Fruit fly (Drosophila melanogaster): ENCODE data around the gene CG7772.

The CG7772 gene

DNA sequence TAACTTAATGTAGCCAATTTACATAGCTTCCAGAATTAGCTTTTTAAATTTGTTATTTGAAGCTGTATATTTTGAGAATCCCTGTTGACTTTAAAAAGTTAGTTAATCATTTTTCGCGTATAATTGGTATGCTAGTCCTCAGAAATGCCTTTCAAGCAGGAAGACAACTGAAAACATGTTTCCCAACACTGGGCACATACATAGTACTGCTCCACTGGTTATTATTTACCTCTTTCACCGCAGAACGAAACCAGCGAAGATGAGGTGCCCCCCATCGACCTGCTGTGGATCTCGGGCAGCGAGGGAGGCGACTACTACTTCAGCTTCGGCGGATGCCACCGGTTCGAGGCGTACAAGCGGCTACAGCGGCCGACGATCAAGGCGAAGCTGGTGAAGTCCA, 49.3 kb downstream of the CG7772 start (continued):
- no peak for TF ChIP-seq eve (GFP tag; optimal IDR thresholded peaks at IDR 0.05)
- no peak for TF ChIP-seq Scr (GFP tag; IDR thresholded peaks at IDR 0.05; ENCODE audit: partially characterized antibody)
- no peak for TF ChIP-seq Ets65A (GFP tag)
- TF ChIP-seq Dip3 (GFP tag; optimal IDR thresholded peaks at IDR 0.05), result no peak
- TF ChIP-seq dati (GFP tag; IDR thresholded peaks at IDR 0.05), result no peak
- TF ChIP-seq usp (GFP tag; optimal IDR thresholded peaks at IDR 0.05), result no peak
- TF ChIP-seq Poxn (GFP tag; IDR thresholded peaks at IDR 0.05), result no peak
- peak; percentile 55 for TF ChIP-seq CG10267 (tag; optimal IDR thresholded peaks at IDR 0.05)

DNA sequence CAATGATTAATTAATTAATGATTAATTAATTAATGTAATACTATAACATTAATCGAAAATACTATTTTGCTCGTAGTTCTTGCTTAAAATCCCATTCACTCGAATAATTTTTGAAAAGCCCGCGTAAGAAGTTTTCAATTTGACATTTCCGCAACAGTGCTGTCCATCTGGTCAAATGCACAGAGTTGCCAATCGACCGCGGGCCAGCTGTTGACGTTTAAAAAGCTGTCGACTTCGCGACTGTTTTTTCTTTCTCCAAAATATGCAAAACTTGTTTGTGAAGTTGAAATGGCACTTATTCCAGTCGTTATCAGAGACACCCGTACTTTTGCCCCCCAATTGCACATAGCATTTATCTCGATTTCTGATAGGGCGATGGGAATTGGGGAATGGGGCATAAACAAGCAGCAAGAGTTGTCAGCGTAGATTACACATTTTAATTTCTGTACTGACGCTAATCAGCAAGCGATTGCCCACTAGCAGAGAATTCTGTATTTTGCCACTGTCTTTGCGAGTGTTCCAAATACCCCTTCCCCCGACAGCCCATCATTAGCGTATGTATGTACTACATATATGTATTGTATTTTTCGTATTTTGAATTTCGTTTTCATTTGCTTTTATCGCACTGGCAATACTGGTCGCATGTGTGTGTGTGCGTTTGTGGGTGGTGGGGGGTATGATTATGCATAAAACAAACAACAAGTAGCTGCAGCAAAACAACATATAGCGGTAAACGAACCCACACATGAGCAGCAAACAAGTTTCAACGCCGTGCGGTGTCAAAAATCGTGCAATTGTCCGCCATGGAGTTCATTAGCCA, 50.4 kb downstream of the CG7772 start, which contains the start of gene Srx:
Gene Srx, plus strand, starts transcription at position 517 of the 820 bp plus-strand sequence.
- TF ChIP-seq ATbp (GFP tag; optimal IDR thresholded peaks at IDR 0.05), result peak; percentile 42
- TF ChIP-seq TFAM (GFP tag; optimal IDR thresholded peaks at IDR 0.05), result no peak
- no peak for TF ChIP-seq lab (GFP tag; optimal IDR thresholded peaks at IDR 0.05)
- peak; percentile 5 for TF ChIP-seq CG7556 (GFP tag; optimal IDR thresholded peaks at IDR 0.05)
- TF ChIP-seq CG10267 (tag; optimal IDR thresholded peaks at IDR 0.05), result peak; percentile 15
- TF ChIP-seq CG12659 (GFP tag; optimal IDR thresholded peaks at IDR 0.05), result peak; percentile 27
- TF ChIP-seq corto (GFP tag; optimal IDR thresholded peaks at IDR 0.05), result no peak
- TF ChIP-seq MESR4 (GFP tag; optimal IDR thresholded peaks at IDR 0.05), result peak; percentile 23
- TF ChIP-seq z (GFP tag; IDR thresholded peaks at IDR 0.05), result no peak
- peak; percentile 28 for TF ChIP-seq CG30403 (GFP tag; optimal IDR thresholded peaks at IDR 0.05)
- peak; percentile 41 for TF ChIP-seq CG9437 (GFP tag; optimal IDR thresholded peaks at IDR 0.05)
- peak; percentile 29 for TF ChIP-seq Blimp-1 (GFP tag; optimal IDR thresholded peaks at IDR 0.05)
- TF ChIP-seq zen2 (GFP tag; IDR thresholded peaks at IDR 0.05; ENCODE audit: partially characterized antibody), result no peak
- no peak for TF ChIP-seq CG14965 (GFP tag; optimal IDR thresholded peaks at IDR 0.05; ENCODE audit: borderline replicate concordance)
- no peak for TF ChIP-seq nau (GFP tag; optimal IDR thresholded peaks at IDR 0.05)
- TF ChIP-seq CG3838 (GFP tag; optimal IDR thresholded peaks at IDR 0.05), result no peak
- TF ChIP-seq Nf-YC (tag; optimal IDR thresholded peaks at IDR 0.05), result peak; percentile 67
- peak; percentile 23 for TF ChIP-seq Hey (tag; optimal IDR thresholded peaks at IDR 0.05)
- no peak for TF ChIP-seq Deaf1 (tag; optimal IDR thresholded peaks at IDR 0.05)
- TF ChIP-seq en (GFP tag; optimal IDR thresholded peaks at IDR 0.05), result no peak
- peak; percentile 50 for TF ChIP-seq Med (GFP tag)
- TF ChIP-seq CG17328 (GFP tag; IDR thresholded peaks at IDR 0.05), result no peak
- no peak for TF ChIP-seq CG8944 (GFP tag; optimal IDR thresholded peaks at IDR 0.05)
- TF ChIP-seq Sry-δ (GFP tag; optimal IDR thresholded peaks at IDR 0.05), result peak; percentile 21
- TF ChIP-seq CrebB (tag; optimal IDR thresholded peaks at IDR 0.05), result peak; percentile 13
- TF ChIP-seq CG7271 (tag; optimal IDR thresholded peaks at IDR 0.05), result no peak
- peak; percentile 53 for TF ChIP-seq CG2116 (GFP tag; optimal IDR thresholded peaks at IDR 0.05)
- TF ChIP-seq Dfd (GFP tag; optimal IDR thresholded peaks at IDR 0.05), result no peak
- TF ChIP-seq Elba2 (GFP tag; optimal IDR thresholded peaks at IDR 0.05), result no peak
- TF ChIP-seq CG9215 (GFP tag; IDR thresholded peaks at IDR 0.05), result peak; percentile 37; the same call in 1 of the 2 replicates
- TF ChIP-seq CG4424 (GFP tag; optimal IDR thresholded peaks at IDR 0.05), result no peak
- TF ChIP-seq ttk (GFP tag; IDR thresholded peaks at IDR 0.05), result no peak
- peak; percentile 52 for TF ChIP-seq pzg (GFP tag; optimal IDR thresholded peaks at IDR 0.05)
- TF ChIP-seq CG10209 (GFP tag; optimal IDR thresholded peaks at IDR 0.05), result peak; percentile 15
- no peak for TF ChIP-seq dm (GFP tag; optimal IDR thresholded peaks at IDR 0.05)
- peak; percentile 57 for TF ChIP-seq CG1603 (tag; optimal IDR thresholded peaks at IDR 0.05)
- TF ChIP-seq Vsx1 (GFP tag; optimal IDR thresholded peaks at IDR 0.05), result no peak
- peak; percentile 2 for TF ChIP-seq bcd (GFP tag; optimal IDR thresholded peaks at IDR 0.05)
- TF ChIP-seq onecut (GFP tag; IDR thresholded peaks at IDR 0.05), result no peak
- peak; percentile 8 for TF ChIP-seq Dek (tag; optimal IDR thresholded peaks at IDR 0.05)

All from whole organism, embryonic.